Worm (Caenorhabditis elegans): Measurements from ENCODE around the gene R07E3.4.

R07E3.4 gene

ce11 chrX:10338100-10338499, 4.9 kb upstream of the R07E3.4 start, which contains the start of gene cut-5:
cut-5 (minus strand) TSS chrX:10338200.
- TF ChIP-seq ets-4 (GFP tag; optimal IDR thresholded peaks at IDR 0.05) (no peak), F39B2.1 (GFP tag; IDR thresholded peaks at IDR 0.05) (no peak), snpc-3.4 (tag; optimal IDR thresholded peaks at IDR 0.05) (no peak), nhr-179 (tag; optimal IDR thresholded peaks at IDR 0.05) (no peak), ceh-58 (GFP tag; IDR thresholded peaks at IDR 0.05) (no peak), nhr-120 (GFP tag; IDR thresholded peaks at IDR 0.05) (no peak), tlf-1 (GFP tag; optimal IDR thresholded peaks at IDR 0.05) (no peak), snpc-1.1 (tag; optimal IDR thresholded peaks at IDR 0.05; ENCODE audit: insufficient read depth) (no peak), ekl-4 (GFP tag; IDR thresholded peaks at IDR 0.05) (no peak), aptf-3 (GFP tag; IDR thresholded peaks at IDR 0.05) (no peak), ama-1 (optimal IDR thresholded peaks at IDR 0.05) (no peak), ama-1 (GFP tag; optimal IDR thresholded peaks at IDR 0.05) (no peak), zfh-2 (GFP tag; conservative IDR thresholded peaks at IDR 0.05) (no peak), madf-10 (tag; optimal IDR thresholded peaks at IDR 0.05) (no peak), D2030.7 (GFP tag; IDR thresholded peaks at IDR 0.05) (no peak), lag-1 (GFP tag; IDR thresholded peaks at IDR 0.05) (no peak)

ce11 chrX:10336592-10336991, 3.4 kb upstream of the R07E3.4 start:
- TF ChIP-seq hsf-1 (GFP tag; IDR thresholded peaks at IDR 0.05) (0 out of 2 replicates have a peak, but pooled peaks have one; percentile 21), egrh-3 (GFP tag; IDR thresholded peaks at IDR 0.05) (peak; percentile 33; the same call in 1 of the 2 replicates), zfh-2 (GFP tag; conservative IDR thresholded peaks at IDR 0.05) (peak; percentile 78), F23B12.7 (tag; optimal IDR thresholded peaks at IDR 0.05; ENCODE audit: insufficient read depth) (no peak), repo-1 (tag; optimal IDR thresholded peaks at IDR 0.05) (no peak)

ce11 chrX:10336138-10336537, 3.0 kb upstream of the R07E3.4 start, which contains the start of gene idpa-3:
idpa-3 (plus strand) TSS chrX:10336438.
- TF ChIP-seq Y95B8A.8 (GFP tag; IDR thresholded peaks at IDR 0.05): no peak
- TF ChIP-seq F37B4.10 (GFP tag; IDR thresholded peaks at IDR 0.05): no peak
- no peak for TF ChIP-seq lsy-27 (tag; optimal IDR thresholded peaks at IDR 0.05; ENCODE audit: borderline replicate concordance, insufficient read depth)
- no peak for TF ChIP-seq ccch-3 (GFP tag; optimal IDR thresholded peaks at IDR 0.05)
- TF ChIP-seq unc-130 (GFP tag; optimal IDR thresholded peaks at IDR 0.05): no peak
- TF ChIP-seq T26A5.8 (tag; optimal IDR thresholded peaks at IDR 0.05): no peak
- no peak for TF ChIP-seq Y56A3A.18 (GFP tag; IDR thresholded peaks at IDR 0.05)
- TF ChIP-seq attf-5 (GFP tag; optimal IDR thresholded peaks at IDR 0.05): no peak
- TF ChIP-seq ztf-3 (GFP tag; optimal IDR thresholded peaks at IDR 0.05): no peak
- TF ChIP-seq tbp1 (GFP tag; optimal IDR thresholded peaks at IDR 0.05): no peak
- TF ChIP-seq F22D6.2 (tag; optimal IDR thresholded peaks at IDR 0.05): no peak
- no peak for TF ChIP-seq madf-8 (GFP tag; conservative IDR thresholded peaks at IDR 0.05)

ce11 chrX:10332035-10332614, 1.0 kb downstream of the R07E3.4 start:
- TF ChIP-seq ccch-3 (GFP tag; optimal IDR thresholded peaks at IDR 0.05) (no peak), ztf-6 (GFP tag; IDR thresholded peaks at IDR 0.05) (no peak), zim-3 (tag; optimal IDR thresholded peaks at IDR 0.05) (no peak), C17E4.6 (GFP tag; IDR thresholded peaks at IDR 0.05) (no peak), mxl-1 (tag; optimal IDR thresholded peaks at IDR 0.05) (no peak), F52B5.7 (tag; optimal IDR thresholded peaks at IDR 0.05) (no peak), chd-7 (tag; optimal IDR thresholded peaks at IDR 0.05) (no peak), attf-3 (GFP tag; conservative IDR thresholded peaks at IDR 0.05) (no peak), nfya-1 (tag; optimal IDR thresholded peaks at IDR 0.05; ENCODE audit: borderline replicate concordance, insufficient read depth) (no peak), rec-8 (tag; optimal IDR thresholded peaks at IDR 0.05) (no peak), F10E7.11 (tag; optimal IDR thresholded peaks at IDR 0.05) (no peak), ztf-3 (GFP tag; optimal IDR thresholded peaks at IDR 0.05) (no peak), hmg-20 (GFP tag; IDR thresholded peaks at IDR 0.05) (no peak), pha-4 (tag; optimal IDR thresholded peaks at IDR 0.05) (no peak), ama-1 (optimal IDR thresholded peaks at IDR 0.05) (no peak), ama-1 (GFP tag; optimal IDR thresholded peaks at IDR 0.05) (no peak), ztf-25 (GFP tag; IDR thresholded peaks at IDR 0.05) (no peak), ekl-4 (GFP tag; IDR thresholded peaks at IDR 0.05) (no peak)

Data from whole organism, young adult.